Fruit fly (Drosophila melanogaster): ENCODE results near the gene CG14879.

The CG14879 gene

dm6 chr3R:16349111-16349655, at the start of gene CG14879, which contains the start of gene Manf:
TSS of gene CG14879 (minus strand) at chr3R:16349226.
TSS of gene Manf (plus strand) at chr3R:16349404.
- TF ChIP-seq fkh (GFP tag; optimal IDR thresholded peaks at IDR 0.05), result peak; percentile 63
- peak; percentile 28 for TF ChIP-seq Eip78C (GFP tag)
- peak; percentile 97 for TF ChIP-seq CG1621 (tag; optimal IDR thresholded peaks at IDR 0.05)
- no peak for TF ChIP-seq Hr38 (GFP tag; optimal IDR thresholded peaks at IDR 0.05)
- peak; percentile 2 for TF ChIP-seq topi (GFP tag; optimal IDR thresholded peaks at IDR 0.05)

- TF ChIP-seq svp (GFP tag) (peak; percentile 32), Sox102F (GFP tag; optimal IDR thresholded peaks at IDR 0.05) (no peak), Gug (GFP tag; IDR thresholded peaks at IDR 0.05) (no peak)
These were observed 47.5 kb upstream of the CG14879 start for dm6 chr3R:16396565-16396964.

- TF ChIP-seq cyc (GFP tag; optimal IDR thresholded peaks at IDR 0.05) (no peak), Lpt (GFP tag; optimal IDR thresholded peaks at IDR 0.05) (no peak), vri (GFP tag; optimal IDR thresholded peaks at IDR 0.05) (peak; percentile 35), Smox (GFP tag; optimal IDR thresholded peaks at IDR 0.05) (peak; percentile 34), Met (GFP tag; optimal IDR thresholded peaks at IDR 0.05) (peak; percentile 41), CG9139 (GFP tag; optimal IDR thresholded peaks at IDR 0.05) (no peak), svp (GFP tag) (peak; percentile 61), lz (GFP tag; optimal IDR thresholded peaks at IDR 0.05) (peak; percentile 4), Hr39 (GFP tag; optimal IDR thresholded peaks at IDR 0.05) (no peak)
These were observed 46.4 kb upstream of the CG14879 start for dm6 chr3R:16395448-16395847.

- TF ChIP-seq ss (GFP tag; optimal IDR thresholded peaks at IDR 0.05), result peak; percentile 44 to 97
- TF ChIP-seq CG1621 (tag; optimal IDR thresholded peaks at IDR 0.05), result no peak
These were observed 45.5 kb upstream of the CG14879 start for dm6 chr3R:16394531-16394930.

dm6 chr3R:16389117-16389516, 40.1 kb upstream of the CG14879 start:
- no peak for TF ChIP-seq Ets96B (tag; optimal IDR thresholded peaks at IDR 0.05)

dm6 chr3R:16387039-16387438, 38.0 kb upstream of the CG14879 start:
- TF ChIP-seq dsx (GFP tag; optimal IDR thresholded peaks at IDR 0.05; ENCODE audit: poor library complexity, severe bottlenecking) (peak; percentile 17), CG3032 (tag; optimal IDR thresholded peaks at IDR 0.05) (no peak), salr (GFP tag; optimal IDR thresholded peaks at IDR 0.05) (no peak), Sox14 (GFP tag; optimal IDR thresholded peaks at IDR 0.05) (no peak), ss (GFP tag; optimal IDR thresholded peaks at IDR 0.05) (peak; percentile 17 to 94), lz (GFP tag; optimal IDR thresholded peaks at IDR 0.05) (no peak)

- TF ChIP-seq topi (GFP tag; optimal IDR thresholded peaks at IDR 0.05), result no peak
- TF ChIP-seq CG3919 (GFP tag; optimal IDR thresholded peaks at IDR 0.05), result no peak
- TF ChIP-seq CG10631 (GFP tag; optimal IDR thresholded peaks at IDR 0.05), result no peak
- no peak for TF ChIP-seq CG1621 (tag; optimal IDR thresholded peaks at IDR 0.05)
- no peak for TF ChIP-seq CG11762 (GFP tag; optimal IDR thresholded peaks at IDR 0.05; ENCODE audit: insufficient read depth)
- no peak for TF ChIP-seq CG6163 (GFP tag; IDR thresholded peaks at IDR 0.05)
- TF ChIP-seq CG8119 (GFP tag; IDR thresholded peaks at IDR 0.05), result no peak
- no peak for TF ChIP-seq Eip75B (GFP tag; optimal IDR thresholded peaks at IDR 0.05)
- no peak for TF ChIP-seq Sox14 (GFP tag; optimal IDR thresholded peaks at IDR 0.05)
- no peak for TF ChIP-seq CG31627 (GFP tag; optimal IDR thresholded peaks at IDR 0.05)
- no peak for TF ChIP-seq CG8632 (GFP tag; optimal IDR thresholded peaks at IDR 0.05)
These were observed 36.6 kb upstream of the CG14879 start for dm6 chr3R:16385586-16385985.
